Worm (Caenorhabditis elegans) whole organism, L1 larva: Measurements from ENCODE around the gene F08G2.5.

ENCODE experiments used
- C04F5.9 ChIP-seq: sonication (generic microtip); optimal IDR thresholded peaks from 2 replicates; lab custom pipeline; 2016; ENCODE audit warnings: missing genetic modification characterization, missing compliant biosample characterization
- C16A3.4 ChIP-seq: fragments of 150-350 bp; optimal IDR thresholded peaks from 2 replicates; lab custom pipeline; 2014; ENCODE audit warnings: missing biosample characterization, missing genetic modification characterization
- aha-1 ChIP-seq: fragments of 150-350 bp; optimal IDR thresholded peaks from 2 replicates; lab custom pipeline; 2014; ENCODE audit warnings: missing biosample characterization, missing genetic modification characterization
- blmp-1 ChIP-seq: fragments of 150-350 bp; optimal IDR thresholded peaks from 2 replicates; lab custom pipeline; 2014; ENCODE audit warnings: missing biosample characterization, missing genetic modification characterization
- ceh-63 ChIP-seq: fragments of 200-800 bp; sonication (Bioruptor generic); optimal IDR thresholded peaks from 2 replicates; lab custom pipeline; 2018; ENCODE audit warnings: mild to moderate bottlenecking, missing genetic modification characterization, missing compliant biosample characterization
- ceh-90 ChIP-seq: sonication (generic microtip); optimal IDR thresholded peaks from 2 replicates; lab custom pipeline; 2016; ENCODE audit warnings: missing genetic modification characterization, missing compliant biosample characterization
- ces-1 ChIP-seq: fragments of 150-350 bp; optimal IDR thresholded peaks from 2 replicates; lab custom pipeline; 2014; ENCODE audit warnings: missing biosample characterization, missing genetic modification reagents, missing genetic modification characterization
- dpl-1 ChIP-seq, 3 experiments: fragments of 150-350 bp in 2 of 3; sonication (generic microtip) in 1 of 3; optimal IDR thresholded peaks; 2 replicates each; lab custom pipeline; 2014 to 2017; ENCODE audit warnings: missing biosample characterization in 3 of 3, missing genetic modification characterization in 3 of 3, missing genetic modification reagents in 3 of 3
- dsc-1 ChIP-seq: sonication (generic microtip); optimal IDR thresholded peaks from 2 replicates; lab custom pipeline; 2016; ENCODE audit warnings: mild to moderate bottlenecking, missing genetic modification characterization, missing compliant biosample characterization
- efl-3 ChIP-seq: fragments of 200-800 bp; sonication (Bioruptor generic); optimal IDR thresholded peaks from 2 replicates; lab custom pipeline; 2018; ENCODE audit warnings: mild to moderate bottlenecking, missing genetic modification characterization, missing compliant biosample characterization
- egl-13 ChIP-seq: sonication (generic microtip); optimal IDR thresholded peaks from 2 replicates; lab custom pipeline; 2016; ENCODE audit warnings: missing genotype, missing genetic modification reagents, missing genetic modification characterization, missing compliant biosample characterization
- elt-2 ChIP-seq: sonication (generic microtip); optimal IDR thresholded peaks from 2 replicates; lab custom pipeline; 2016; ENCODE audit warnings: missing genetic modification characterization, mild to moderate bottlenecking, inconsistent platforms, missing compliant biosample characterization, missing genetic modification reagents
- elt-3 ChIP-seq, 6 experiments: fragments of 150-350 bp in 1 of 6; sonication (generic microtip); optimal IDR thresholded peaks; 2 replicates each; lab custom pipeline; 2017 to 2018; ENCODE audit warnings: missing biosample characterization in 6 of 6, missing genetic modification characterization in 6 of 6, inconsistent platforms in 1 of 6
- fkh-10 ChIP-seq: sonication (generic microtip); optimal IDR thresholded peaks from 2 replicates; lab custom pipeline; 2017; ENCODE audit warnings: missing biosample characterization, missing genetic modification reagents, missing genetic modification characterization
- fkh-4 ChIP-seq: sonication (generic microtip); optimal IDR thresholded peaks from 2 replicates; lab custom pipeline; 2016; ENCODE audit warnings: missing compliant biosample characterization, missing genetic modification characterization, borderline replicate concordance
- fkh-8 ChIP-seq: sonication (generic microtip); optimal IDR thresholded peaks from 2 replicates; lab custom pipeline; 2016; ENCODE audit warnings: mild to moderate bottlenecking, missing genetic modification characterization, missing compliant biosample characterization
- hlh-17 ChIP-seq: fragments of 200-800 bp; sonication (Bioruptor generic); optimal IDR thresholded peaks from 2 replicates; lab custom pipeline; 2018; ENCODE audit warnings: missing genetic modification characterization, mild to moderate bottlenecking, missing compliant biosample characterization, moderate library complexity, borderline replicate concordance
- hlh-4 ChIP-seq: sonication (generic microtip); optimal IDR thresholded peaks from 2 replicates; lab custom pipeline; 2016; ENCODE audit warnings: mild to moderate bottlenecking, missing genetic modification characterization, missing compliant biosample characterization
- irx-1 ChIP-seq: sonication (generic microtip); optimal IDR thresholded peaks from 2 replicates; lab custom pipeline; 2016; ENCODE audit warnings: missing genetic modification characterization, missing compliant biosample characterization
- isw-1 ChIP-seq: fragments of 200-800 bp; sonication (Bioruptor generic); IDR thresholded peaks from 2 replicates; pipeline ENCODE4 v1.3.6; 2022; ENCODE audit warnings: missing genetic modification characterization, missing compliant biosample characterization
- jun-1 ChIP-seq: fragments of 150-350 bp; optimal IDR thresholded peaks from 2 replicates; lab custom pipeline; 2014; ENCODE audit warnings: missing biosample characterization, missing genetic modification reagents, missing genetic modification characterization
- lin-13 ChIP-seq: fragments of 150-350 bp; optimal IDR thresholded peaks from 2 replicates; lab custom pipeline; 2014; ENCODE audit warnings: missing biosample characterization, missing genetic modification reagents, missing genetic modification characterization
- lin-14 ChIP-seq: fragments of 200-800 bp; sonication (Bioruptor generic); optimal IDR thresholded peaks from 2 replicates; lab custom pipeline; 2018; ENCODE audit warnings: mild to moderate bottlenecking, missing genetic modification characterization, moderate library complexity, missing compliant biosample characterization
- lin-35 ChIP-seq, 2 experiments: fragments of 150-350 bp; optimal IDR thresholded peaks; 2 replicates each; lab custom pipeline; 2014; ENCODE audit warnings: missing biosample characterization in 2 of 2, missing genetic modification characterization in 2 of 2, missing genetic modification reagents in 2 of 2
- mep-1 ChIP-seq: fragments of 150-350 bp; optimal IDR thresholded peaks from 2 replicates; lab custom pipeline; 2014; ENCODE audit warnings: missing biosample characterization, missing genetic modification characterization
- nhr-20 ChIP-seq: sonication (generic microtip); optimal IDR thresholded peaks from 2 replicates; lab custom pipeline; 2016; ENCODE audit warnings: mild to moderate bottlenecking, missing genetic modification characterization, missing compliant biosample characterization
- nhr-237 ChIP-seq: fragments of 150-350 bp; optimal IDR thresholded peaks from 2 replicates; lab custom pipeline; 2014; ENCODE audit warnings: missing biosample characterization, missing genetic modification characterization
- nhr-47 ChIP-seq: sonication (generic microtip); optimal IDR thresholded peaks from 2 replicates; lab custom pipeline; 2016; ENCODE audit warnings: mild to moderate bottlenecking, missing genetic modification characterization, moderate library complexity, missing compliant biosample characterization
- nhr-71 ChIP-seq: sonication (generic microtip); optimal IDR thresholded peaks from 2 replicates; lab custom pipeline; 2016; ENCODE audit warnings: mild to moderate bottlenecking, missing genetic modification characterization, moderate library complexity, missing compliant biosample characterization
- nhr-76 ChIP-seq: sonication (generic microtip); optimal IDR thresholded peaks from 2 replicates; lab custom pipeline; 2017; ENCODE audit warnings: missing biosample characterization, missing genetic modification characterization
- pqm-1 ChIP-seq: sonication (generic microtip); optimal IDR thresholded peaks from 3 replicates; lab custom pipeline; 2017; ENCODE audit warnings: missing biosample characterization, missing genetic modification characterization
- skn-1 ChIP-seq: fragments of 150-350 bp; optimal IDR thresholded peaks from 2 replicates; lab custom pipeline; 2014; ENCODE audit warnings: missing biosample characterization, missing genetic modification characterization
- snpc-4 ChIP-seq: fragments of 150-350 bp; optimal IDR thresholded peaks from 2 replicates; lab custom pipeline; 2014; ENCODE audit warnings: missing biosample characterization, missing genetic modification characterization
- snu-23 ChIP-seq: sonication (generic microtip); optimal IDR thresholded peaks from 2 replicates; lab custom pipeline; 2016; ENCODE audit warnings: missing genetic modification characterization, missing compliant biosample characterization
- sox-4 ChIP-seq: sonication (generic microtip); optimal IDR thresholded peaks from 2 replicates; lab custom pipeline; 2016; ENCODE audit warnings: missing genetic modification characterization, missing compliant biosample characterization
- sptf-1 ChIP-seq: fragments of 150-350 bp; optimal IDR thresholded peaks from 2 replicates; lab custom pipeline; 2014; ENCODE audit warnings: missing biosample characterization, missing genetic modification characterization
- tbx-2 ChIP-seq: sonication (generic microtip); optimal IDR thresholded peaks from 2 replicates; lab custom pipeline; 2016; ENCODE audit warnings: missing genetic modification characterization, missing compliant biosample characterization
- unc-130 ChIP-seq: fragments of 150-350 bp; optimal IDR thresholded peaks from 2 replicates; lab custom pipeline; 2017; ENCODE audit warnings: missing biosample characterization, missing genetic modification characterization, inconsistent platforms
- unc-62 ChIP-seq: fragments of 150-350 bp; optimal IDR thresholded peaks from 2 replicates; lab custom pipeline; 2014; ENCODE audit warnings: missing biosample characterization, missing genetic modification reagents, missing genetic modification characterization
- unc-86 ChIP-seq: sonication (generic microtip); optimal IDR thresholded peaks from 2 replicates; lab custom pipeline; 2016; ENCODE audit warnings: missing genetic modification characterization, missing compliant biosample characterization
- unc-98 ChIP-seq: fragments of 200-800 bp; sonication (Bioruptor generic); IDR thresholded peaks from 2 replicates; pipeline ENCODE4 v1.3.6; 2022; ENCODE audit warnings: missing genetic modification characterization, missing compliant biosample characterization
- zag-1 ChIP-seq: fragments of 150-350 bp; optimal IDR thresholded peaks from 2 replicates; lab custom pipeline; 2014; ENCODE audit warnings: missing biosample characterization, missing genetic modification characterization
- zip-4 ChIP-seq: fragments of 200-800 bp; sonication (Bioruptor generic); optimal IDR thresholded peaks from 2 replicates; lab custom pipeline; 2018; ENCODE audit warnings: mild to moderate bottlenecking, missing genetic modification characterization, moderate library complexity, missing compliant biosample characterization

Gene F08G2.5

DNA sequence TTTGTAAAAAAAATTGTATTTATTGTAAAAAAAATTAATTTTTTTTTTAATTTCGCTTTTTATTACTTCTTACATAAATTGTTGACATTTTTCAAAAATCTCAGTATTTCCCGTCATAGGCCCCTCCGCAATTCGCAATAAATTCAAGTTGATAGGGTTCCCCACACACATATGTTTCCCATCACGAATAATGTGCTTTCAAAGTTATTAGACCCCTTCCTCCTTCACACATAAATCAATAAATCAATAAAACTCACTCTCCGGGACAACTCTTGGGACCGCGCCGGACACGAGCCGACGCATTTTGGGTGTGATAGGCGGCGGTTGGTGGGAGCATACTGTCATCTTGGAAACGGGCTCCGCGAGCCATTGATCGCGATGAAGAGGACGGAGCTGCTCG is 6.0 kb upstream of the F08G2.5 start:
- no peak for TF ChIP-seq nhr-71 (tag; lab: Kevin White, UChicago)
- TF ChIP-seq lin-35 (GFP tag; optimal IDR thresholded peaks at IDR 0.05; lab: Kevin White, UChicago), result no peak
- no peak for TF ChIP-seq jun-1 (tag; lab: Kevin White, UChicago)
- peak; percentile 89 for TF ChIP-seq dsc-1
- TF ChIP-seq fkh-4 (tag; lab: Kevin White, UChicago), result peak; percentile 42
- TF ChIP-seq mep-1 (tag; lab: Kevin White, UChicago), result no peak
- TF ChIP-seq, all 84 proteins: peak for 2

DNA sequence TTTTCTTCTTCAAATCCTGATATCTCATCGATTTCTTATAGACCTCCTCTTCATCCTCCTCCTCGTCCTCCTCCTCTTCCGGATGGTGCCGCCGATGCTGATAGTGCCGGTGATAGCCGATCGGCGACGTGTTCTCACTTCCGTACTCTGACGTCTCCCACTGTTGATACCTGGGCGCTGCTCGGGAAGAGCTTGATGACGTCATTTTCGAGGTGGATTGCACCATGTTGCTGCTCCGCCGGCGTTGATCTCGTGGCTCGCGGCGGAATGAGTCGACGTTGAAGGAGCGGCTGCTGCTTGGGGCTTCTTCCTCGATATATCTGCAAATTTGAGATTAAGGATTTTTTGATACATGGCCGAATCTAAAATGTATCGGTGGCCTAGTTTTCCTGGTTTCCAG is 5.0 kb upstream of the F08G2.5 start:
- TF ChIP-seq efl-3, result no peak
- no peak for TF ChIP-seq ceh-63 (GFP tag; lab: Kevin White, UChicago)
- no peak for TF ChIP-seq elt-2 (tag; lab: Kevin White, UChicago)

DNA sequence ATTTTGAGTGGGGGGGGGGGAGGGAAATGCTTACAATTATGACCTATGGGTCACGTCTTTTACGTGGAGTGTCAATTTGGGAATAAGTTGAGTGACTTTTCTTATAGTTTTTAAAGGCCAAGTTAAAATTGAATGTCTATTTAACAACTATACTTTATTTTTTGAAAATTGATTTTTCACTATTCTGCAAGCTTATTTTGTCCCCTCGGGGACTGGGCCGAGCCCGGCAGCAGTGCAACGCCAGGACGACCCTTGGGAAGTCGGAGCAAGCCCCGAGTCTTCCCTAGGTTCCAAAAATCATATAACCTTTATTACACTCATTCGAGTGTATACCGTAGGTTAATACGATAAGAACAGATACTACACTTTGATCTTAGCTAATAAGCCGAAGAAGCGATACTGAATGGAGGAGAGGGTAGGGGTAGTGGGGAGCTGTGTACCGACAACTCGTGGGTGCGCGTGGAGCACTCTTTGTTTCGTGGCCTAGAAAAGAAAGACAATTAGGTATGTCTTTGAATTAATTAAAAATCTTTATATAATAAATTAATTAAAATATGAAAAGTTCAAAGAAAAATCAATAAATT is 2.4 kb upstream of the F08G2.5 start, which contains the start of gene ins-37:
TSS of gene ins-37 (minus strand) at position 384 of the 584 bp plus-strand sequence.
- TF ChIP-seq snpc-4 (tag; lab: Kevin White, UChicago), result peak; percentile 15

DNA sequence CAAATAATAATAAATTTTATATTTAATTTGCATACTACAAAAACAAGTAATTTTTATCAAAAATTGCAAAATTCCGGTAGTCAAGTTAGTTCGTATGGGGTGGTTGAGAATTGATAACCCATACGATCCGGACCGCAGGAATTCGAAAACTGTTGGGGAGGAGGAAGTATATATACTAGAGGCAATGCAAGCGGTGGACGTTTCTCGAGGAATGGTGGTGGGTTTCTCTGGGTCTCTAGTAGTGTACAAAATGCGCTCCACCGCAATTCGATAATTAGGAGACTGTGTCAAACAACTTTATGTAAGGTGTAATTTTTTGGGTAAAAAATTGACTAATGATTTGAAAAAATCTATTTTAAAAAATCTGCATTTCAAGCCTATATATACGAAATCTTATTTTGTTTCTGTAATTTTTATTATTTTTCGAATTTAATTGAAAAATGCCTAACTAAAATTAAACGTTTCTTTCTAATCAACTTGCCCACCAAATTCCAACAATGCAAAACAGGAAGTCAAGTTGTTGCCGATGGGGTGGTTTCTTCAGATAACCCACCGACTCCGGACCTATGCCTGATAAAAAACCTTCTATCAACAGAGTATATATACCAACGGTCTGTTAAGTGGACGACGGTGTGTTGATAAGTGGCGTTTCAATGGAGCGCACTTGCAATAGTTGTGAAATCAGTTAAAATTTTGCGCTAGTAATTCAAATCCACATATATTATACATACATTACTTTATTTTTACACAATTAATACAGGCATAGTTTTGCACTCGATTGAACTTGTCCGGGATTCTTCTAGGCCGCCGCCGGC is 1.2 kb upstream of the F08G2.5 start:
- TF ChIP-seq elt-3 (tag; optimal IDR thresholded peaks at IDR 0.05; lab: Kevin White, UChicago), result peak in 3 of 6 experiments; percentile 32 to 80 (median 78)
- peak; percentile 92 for TF ChIP-seq lin-14 (GFP tag; lab: Kevin White, UChicago)
- TF ChIP-seq sox-4 (tag; lab: Kevin White, UChicago), result peak; percentile 89
- peak; percentile 91 for TF ChIP-seq unc-86 (tag; lab: Kevin White, UChicago)
- TF ChIP-seq blmp-1, result peak; percentile 78
- peak; percentile 97 for TF ChIP-seq unc-130
- peak; percentile 61 for TF ChIP-seq aha-1 (tag; lab: Kevin White, UChicago)
- TF ChIP-seq pqm-1 (tag; lab: Kevin White, UChicago), result no peak
- TF ChIP-seq lin-35 (GFP tag; optimal IDR thresholded peaks at IDR 0.05; lab: Kevin White, UChicago), result peak; percentile 85 to 89
- peak; percentile 58 for TF ChIP-seq fkh-4 (tag; lab: Kevin White, UChicago)
- peak; percentile 100 for TF ChIP-seq snpc-4 (tag; lab: Kevin White, UChicago)
- TF ChIP-seq unc-62 (GFP tag; lab: Kevin White, UChicago), result no peak
- peak; percentile 20 for TF ChIP-seq ceh-90 (tag; lab: Kevin White, UChicago)
- TF ChIP-seq sptf-1 (tag; lab: Kevin White, UChicago), result no peak
- peak; percentile 89 for TF ChIP-seq fkh-8
- peak; percentile 62 for TF ChIP-seq nhr-237 (tag; lab: Kevin White, UChicago)
- TF ChIP-seq C16A3.4 (tag; lab: Kevin White, UChicago), result peak; percentile 95
- TF ChIP-seq skn-1, result peak; percentile 65
- TF ChIP-seq dpl-1 (GFP tag; optimal IDR thresholded peaks at IDR 0.05; lab: Kevin White, UChicago), result peak; percentile 71 to 81 (median 78)
- peak; percentile 97 for TF ChIP-seq nhr-20 (tag; lab: Kevin White, UChicago)
- TF ChIP-seq hlh-4, result peak; percentile 51
- peak; percentile 72 for TF ChIP-seq C04F5.9
- peak; percentile 84 for TF ChIP-seq fkh-10 (GFP tag; lab: Kevin White, UChicago)
- TF ChIP-seq nhr-47 (tag; lab: Kevin White, UChicago), result peak; percentile 98
- TF ChIP-seq ceh-63 (GFP tag; lab: Kevin White, UChicago), result no peak
- TF ChIP-seq ces-1 (GFP tag; lab: Kevin White, UChicago), result no peak
- peak; percentile 99 for TF ChIP-seq dsc-1
- TF ChIP-seq tbx-2 (tag; lab: Kevin White, UChicago), result peak; percentile 94
- no peak for TF ChIP-seq unc-98 (GFP tag; lab: Robert Waterston, UW)
- TF ChIP-seq egl-13 (tag; lab: Kevin White, UChicago), result peak; percentile 94
- TF ChIP-seq zag-1 (tag; lab: Kevin White, UChicago), result no peak
- no peak for TF ChIP-seq hlh-17
- peak; percentile 88 for TF ChIP-seq zip-4
- TF ChIP-seq irx-1 (tag; lab: Kevin White, UChicago), result peak; percentile 94
- peak; percentile 54 for TF ChIP-seq nhr-76 (tag; lab: Kevin White, UChicago)
- peak; percentile 94 for TF ChIP-seq lin-13
- peak; percentile 97 for TF ChIP-seq snu-23 (GFP tag; lab: Kevin White, UChicago)
- peak; percentile 72 for TF ChIP-seq isw-1 (GFP tag; lab: Robert Waterston, UW)
